Worm (Caenorhabditis elegans): ENCODE results near the gene mcm-3.
"Not testable (repeated sequence)": the region's sequence is repeated elsewhere in the genome, so short reads cannot be mapped to it uniquely, and the experiment has no call there.

ce11 chrV:15036769-15037168 is 22.6 kb downstream of the mcm-3 start, which contains the start of gene melo-3:
- not testable (repeated sequence) for TF ChIP-seq mep-1 (tag; optimal IDR thresholded peaks at IDR 0.05); F49E8.2 (tag; optimal IDR thresholded peaks at IDR 0.05; ENCODE audit: borderline replicate concordance); zag-1 (tag; optimal IDR thresholded peaks at IDR 0.05); daf-16 (GFP tag; optimal IDR thresholded peaks at IDR 0.05); daf-16 (tag; optimal IDR thresholded peaks at IDR 0.05); nhr-237 (tag; optimal IDR thresholded peaks at IDR 0.05); mdl-1 (tag; optimal IDR thresholded peaks at IDR 0.05); T26A8.4 (GFP tag; IDR thresholded peaks at IDR 0.05); R02D3.7 (tag; optimal IDR thresholded peaks at IDR 0.05)

All from whole organism, L4 larva.